Fruit fly (Drosophila melanogaster) S2 (cell line): ENCODE measurements around the gene Desat2.

Experiments used
- CG8478 ChIP-seq: fragments of >200 bp; optimal IDR thresholded peaks from 2 replicates; lab custom pipeline; 2018
- CTCF ChIP-seq, 2 experiments: fragments of >200 bp; optimal IDR thresholded peaks; 2 replicates each; lab custom pipeline; 2018

DNA sequence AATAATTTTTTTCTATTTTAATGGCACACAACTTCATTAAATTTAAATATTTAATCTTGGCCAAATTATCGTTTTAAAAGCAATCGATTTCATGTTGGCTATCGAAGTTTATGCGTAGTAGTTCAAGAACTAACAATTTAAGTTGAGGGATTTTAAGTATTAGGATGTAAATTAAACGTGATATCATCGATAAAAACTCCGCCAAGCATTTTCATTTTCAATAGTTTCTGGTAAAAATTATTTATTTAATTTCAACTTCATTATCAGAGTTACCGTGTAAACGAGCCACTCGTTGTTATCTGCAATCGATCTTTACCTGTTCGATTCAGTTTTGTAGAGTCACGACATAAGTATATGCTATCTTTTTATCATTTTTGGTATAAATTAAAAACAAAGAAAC, 33.1 kb upstream of the Desat2 start:
- TF ChIP-seq CTCF (optimal IDR thresholded peaks at IDR 0.05; lab: Kevin White, UChicago) = no peak
- no peak for TF ChIP-seq CG8478
